Fruit fly (Drosophila melanogaster) whole organism, embryonic: Measurements from ENCODE around the gene Sec24CD.

ENCODE experiments used
- Asciz ChIP-seq: fragments of 200-800 bp; sonication (Bioruptor generic); optimal IDR thresholded peaks from 2 replicates; lab custom pipeline; 2017; ENCODE audit warnings: missing biosample characterization, mild to moderate bottlenecking, missing genetic modification characterization, missing genetic modification reagents
- CG10543 ChIP-seq: fragments of 200-800 bp; sonication (Bioruptor generic); optimal IDR thresholded peaks from 3 replicates; lab custom pipeline; 2017; ENCODE audit warnings: missing biosample characterization, mild to moderate bottlenecking, missing genetic modification characterization, moderate library complexity
- CG10979 ChIP-seq: fragments of 200-800 bp; sonication (Bioruptor generic); optimal IDR thresholded peaks from 2 replicates; lab custom pipeline; 2018; ENCODE audit warnings: missing biosample characterization, mild to moderate bottlenecking, missing genetic modification characterization, moderate library complexity
- CG11398 ChIP-seq: fragments of 200-800 bp; sonication (Bioruptor generic); optimal IDR thresholded peaks from 2 replicates; lab custom pipeline; 2016; ENCODE audit warnings: missing biosample characterization, missing genetic modification characterization
- CG11723 ChIP-seq: fragments of 200-800 bp; sonication (Bioruptor generic); optimal IDR thresholded peaks from 2 replicates; lab custom pipeline; 2017; ENCODE audit warnings: missing biosample characterization, mild to moderate bottlenecking, missing genetic modification characterization
- CG12155 ChIP-seq: fragments of 200-800 bp; sonication (Bioruptor generic); optimal IDR thresholded peaks from 3 replicates; lab custom pipeline; 2016; ENCODE audit warnings: missing biosample characterization, missing genetic modification characterization
- CG12744 ChIP-seq: fragments of 200-800 bp; sonication (Bioruptor generic); optimal IDR thresholded peaks from 2 replicates; lab custom pipeline; 2016; ENCODE audit warnings: missing biosample characterization, missing genetic modification characterization
- CG13123 ChIP-seq: fragments of 200-800 bp; sonication (Bioruptor generic); optimal IDR thresholded peaks from 2 replicates; lab custom pipeline; 2016; ENCODE audit warnings: missing biosample characterization, missing genetic modification characterization
- CG15011 ChIP-seq: fragments of 200-800 bp; sonication (Bioruptor generic); optimal IDR thresholded peaks from 3 replicates; lab custom pipeline; 2018; ENCODE audit warnings: missing biosample characterization, mild to moderate bottlenecking, missing genetic modification characterization
- CG17568 ChIP-seq: fragments of 200-800 bp; sonication (Bioruptor generic); optimal IDR thresholded peaks from 2 replicates; lab custom pipeline; 2018; ENCODE audit warnings: missing biosample characterization, mild to moderate bottlenecking, missing genetic modification characterization, moderate library complexity
- CG18011 ChIP-seq: fragments of 200-800 bp; sonication (Bioruptor generic); optimal IDR thresholded peaks from 2 replicates; lab custom pipeline; 2017; ENCODE audit warnings: missing biosample characterization, missing genetic modification characterization, mild to moderate bottlenecking, moderate library complexity, missing genotype
- CG18262 ChIP-seq: fragments of 200-800 bp; optimal IDR thresholded peaks from 3 replicates; lab custom pipeline; 2019; ENCODE audit warnings: missing biosample characterization, mild to moderate bottlenecking, missing genetic modification characterization, moderate library complexity
- CG18599 ChIP-seq: fragments of 200-800 bp; sonication (Bioruptor generic); optimal IDR thresholded peaks from 3 replicates; lab custom pipeline; 2017; ENCODE audit warnings: missing biosample characterization, missing genetic modification characterization, mild to moderate bottlenecking, moderate library complexity, missing genetic modification reagents
- CG18619 ChIP-seq: fragments of 200-800 bp; sonication (Bioruptor generic); optimal IDR thresholded peaks from 3 replicates; lab custom pipeline; 2017; ENCODE audit warnings: missing biosample characterization, mild to moderate bottlenecking, missing genetic modification characterization
- CG30403 ChIP-seq: fragments of 200-800 bp; sonication (Bioruptor generic); optimal IDR thresholded peaks from 3 replicates; lab custom pipeline; 2016; ENCODE audit warnings: missing biosample characterization, missing genetic modification characterization
- CG31365 ChIP-seq: fragments of 200-800 bp; sonication (Bioruptor generic); optimal IDR thresholded peaks from 2 replicates; lab custom pipeline; 2018; ENCODE audit warnings: missing biosample characterization, mild to moderate bottlenecking, missing genetic modification characterization
- CG32532 ChIP-seq: fragments of 200-800 bp; sonication (Bioruptor generic); IDR thresholded peaks from 2 replicates; pipeline ENCODE4 v1.3.6; 2022; ENCODE audit warnings: missing biosample characterization, missing genetic modification characterization
- CG3995 ChIP-seq: fragments of 200-800 bp; sonication (Bioruptor generic); optimal IDR thresholded peaks from 3 replicates; lab custom pipeline; 2016; ENCODE audit warnings: missing biosample characterization, missing genetic modification characterization
- CG4282 ChIP-seq: fragments of 200-800 bp; sonication (Bioruptor generic); optimal IDR thresholded peaks from 2 replicates; lab custom pipeline; 2016; ENCODE audit warnings: missing biosample characterization, missing genetic modification characterization
- CG6683 ChIP-seq: fragments of 200-800 bp; sonication (Bioruptor generic); optimal IDR thresholded peaks from 2 replicates; lab custom pipeline; 2017; ENCODE audit warnings: missing biosample characterization, mild to moderate bottlenecking, missing genetic modification characterization, missing genetic modification reagents
- CG7987 ChIP-seq: fragments of 200-800 bp; sonication (Bioruptor generic); optimal IDR thresholded peaks from 2 replicates; lab custom pipeline; 2018; ENCODE audit warnings: missing biosample characterization, mild to moderate bottlenecking, missing genetic modification characterization, moderate library complexity
- CG8089 ChIP-seq: fragments of 200-800 bp; sonication (Bioruptor generic); optimal IDR thresholded peaks from 3 replicates; lab custom pipeline; 2016; ENCODE audit warnings: missing biosample characterization, missing genetic modification characterization
- CG8290 ChIP-seq, 3 experiments: fragments of 200-800 bp; sonication (Bioruptor generic); optimal IDR thresholded peaks; 2 replicates each; lab custom pipeline; 2016 to 2019; ENCODE audit warnings: missing biosample characterization in 3 of 3, missing genetic modification characterization in 3 of 3, mild to moderate bottlenecking in 2 of 3, moderate library complexity in 1 of 3
- CTCF ChIP-seq: fragments of 200-800 bp; sonication (Bioruptor generic); optimal IDR thresholded peaks from 2 replicates; lab custom pipeline; 2017; ENCODE audit warnings: missing biosample characterization, mild to moderate bottlenecking, missing genetic modification characterization, moderate library complexity
- Doc3 ChIP-seq: fragments of 200-800 bp; sonication (Bioruptor generic); IDR thresholded peaks from 3 replicates; pipeline ENCODE4 v1.3.6; 2022; ENCODE audit warnings: missing biosample characterization, missing genetic modification characterization; ENCODE audit not compliant: partially characterized antibody
- E2f2 ChIP-seq: fragments of 200-800 bp; sonication (Bioruptor generic); IDR thresholded peaks from 2 replicates; pipeline ENCODE4 v1.3.6; 2022; ENCODE audit warnings: missing biosample characterization, missing genetic modification characterization
- Jarid2 ChIP-seq: fragments of 200-800 bp; sonication (Bioruptor generic); optimal IDR thresholded peaks from 3 replicates; lab custom pipeline; 2017; ENCODE audit warnings: mild to moderate bottlenecking, missing biosample characterization, missing genetic modification reagents, missing genetic modification characterization
- MBD-R2 ChIP-seq: fragments of 200-800 bp; sonication (Bioruptor generic); IDR thresholded peaks from 2 replicates; pipeline ENCODE4 v1.3.6; 2022; ENCODE audit warnings: missing biosample characterization, missing genetic modification characterization
- Max ChIP-seq: fragments of 200-800 bp; sonication (Bioruptor generic); optimal IDR thresholded peaks from 2 replicates; lab custom pipeline; 2016; ENCODE audit warnings: missing biosample characterization, mild to moderate bottlenecking, missing genetic modification characterization
- Meics ChIP-seq: fragments of 200-800 bp; sonication (Bioruptor generic); optimal IDR thresholded peaks from 2 replicates; lab custom pipeline; 2017; ENCODE audit warnings: missing biosample characterization, mild to moderate bottlenecking, missing genetic modification characterization
- Mes4 ChIP-seq: fragments of 200-800 bp; sonication (Bioruptor generic); optimal IDR thresholded peaks from 2 replicates; lab custom pipeline; 2016; ENCODE audit warnings: missing biosample characterization, missing genetic modification characterization
- Nf-YB ChIP-seq: fragments of 200-800 bp; sonication (Bioruptor generic); optimal IDR thresholded peaks from 3 replicates; lab custom pipeline; 2019; ENCODE audit warnings: missing biosample characterization, mild to moderate bottlenecking, missing genetic modification characterization, moderate library complexity
- NfI ChIP-seq: fragments of 200-800 bp; sonication (Bioruptor generic); optimal IDR thresholded peaks from 3 replicates; lab custom pipeline; 2018; ENCODE audit warnings: missing biosample characterization, mild to moderate bottlenecking, missing genetic modification characterization, moderate library complexity
- Rfx ChIP-seq: fragments of 200-800 bp; sonication (Bioruptor generic); IDR thresholded peaks from 2 replicates; pipeline ENCODE4 v1.3.6; 2022; ENCODE audit warnings: missing biosample characterization, missing genetic modification characterization
- Sry-β ChIP-seq: fragments of 200-800 bp; sonication (Bioruptor generic); optimal IDR thresholded peaks from 2 replicates; lab custom pipeline; 2018; ENCODE audit warnings: missing biosample characterization, mild to moderate bottlenecking, missing genetic modification characterization, moderate library complexity
- Sry-δ ChIP-seq: fragments of 200-800 bp; sonication (Bioruptor generic); optimal IDR thresholded peaks from 2 replicates; lab custom pipeline; 2016; ENCODE audit warnings: missing biosample characterization, missing genetic modification characterization
- bsh ChIP-seq, 2 experiments: fragments of 200-800 bp; sonication (Bioruptor generic); optimal IDR thresholded peaks; 2 replicates each; lab custom pipeline; 2017 to 2018; ENCODE audit warnings: mild to moderate bottlenecking in 2 of 2, missing biosample characterization in 2 of 2, missing genetic modification characterization in 2 of 2, moderate library complexity in 1 of 2
- cas ChIP-seq: fragments of 200-800 bp; sonication (Bioruptor generic); IDR thresholded peaks from 2 replicates; pipeline ENCODE4 v1.3.6; 2022; ENCODE audit warnings: missing biosample characterization, missing genetic modification characterization
- cwo ChIP-seq: fragments of 200-800 bp; sonication (Bioruptor generic); optimal IDR thresholded peaks from 3 replicates; lab custom pipeline; 2017; ENCODE audit warnings: missing biosample characterization, missing genetic modification characterization, mild to moderate bottlenecking, moderate library complexity, missing genetic modification reagents
- exex ChIP-seq: fragments of 200-800 bp; sonication (Bioruptor generic); optimal IDR thresholded peaks from 4 replicates; lab custom pipeline; 2018; ENCODE audit warnings: missing biosample characterization, mild to moderate bottlenecking, missing genetic modification characterization, moderate library complexity
- fd64A ChIP-seq: fragments of 200-800 bp; sonication (Bioruptor generic); optimal IDR thresholded peaks from 3 replicates; lab custom pipeline; 2018; ENCODE audit warnings: missing biosample characterization, mild to moderate bottlenecking, missing genetic modification characterization
- gsb-n ChIP-seq: fragments of 200-800 bp; sonication (Bioruptor generic); optimal IDR thresholded peaks from 3 replicates; lab custom pipeline; 2018; ENCODE audit warnings: missing biosample characterization, mild to moderate bottlenecking, missing genetic modification characterization
- her ChIP-seq: fragments of 200-800 bp; sonication (Bioruptor generic); optimal IDR thresholded peaks from 2 replicates; lab custom pipeline; 2016; ENCODE audit warnings: missing biosample characterization, missing genetic modification characterization
- kah ChIP-seq: fragments of 200-800 bp; sonication (Bioruptor generic); optimal IDR thresholded peaks from 2 replicates; lab custom pipeline; 2018; ENCODE audit warnings: missing biosample characterization, mild to moderate bottlenecking, missing genetic modification characterization
- lab ChIP-seq: fragments of 200-800 bp; sonication (Bioruptor generic); optimal IDR thresholded peaks from 3 replicates; lab custom pipeline; 2017; ENCODE audit warnings: missing biosample characterization, missing genetic modification characterization, mild to moderate bottlenecking, moderate library complexity, missing genetic modification reagents
- lmd ChIP-seq: fragments of 200-800 bp; sonication (Bioruptor generic); IDR thresholded peaks from 2 replicates; pipeline ENCODE4 v1.3.6; 2022; ENCODE audit warnings: missing biosample characterization, missing genetic modification characterization
- nau ChIP-seq: fragments of 200-800 bp; sonication (Bioruptor generic); optimal IDR thresholded peaks from 3 replicates; lab custom pipeline; 2017; ENCODE audit warnings: missing biosample characterization, mild to moderate bottlenecking, missing genetic modification characterization, missing genetic modification reagents
- pho ChIP-seq: fragments of 200-800 bp; sonication (Bioruptor generic); optimal IDR thresholded peaks from 2 replicates; lab custom pipeline; 2016; ENCODE audit warnings: missing biosample characterization, missing genetic modification characterization
- salm ChIP-seq: fragments of 200-800 bp; sonication (Bioruptor generic); optimal IDR thresholded peaks from 2 replicates; lab custom pipeline; 2018; ENCODE audit warnings: missing biosample characterization, mild to moderate bottlenecking, missing genetic modification characterization
- sug ChIP-seq: fragments of 200-800 bp; optimal IDR thresholded peaks from 2 replicates; lab custom pipeline; 2019; ENCODE audit warnings: missing biosample characterization, mild to moderate bottlenecking, missing genetic modification characterization, moderate library complexity

The Sec24CD gene

dm6 chr2L:2193357-2193780 is 43.3 kb downstream of the Sec24CD start (continued):
- TF ChIP-seq exex (tag; lab: Kevin White, UChicago) (peak; percentile 9), CG11723 (GFP tag; lab: Kevin White, UChicago) (peak; percentile 49), CG12744 (GFP tag; lab: Kevin White, UChicago) (peak; percentile 46), Jarid2 (GFP tag; lab: Kevin White, UChicago) (peak; percentile 3), fd64A (GFP tag; lab: Kevin White, UChicago) (peak; percentile 21), CTCF (peak; percentile 44), sug (tag; lab: Kevin White, UChicago) (peak; percentile 82), CG18011 (GFP tag; lab: Kevin White, UChicago) (peak; percentile 15), Rfx (no peak), Nf-YB (GFP tag; lab: Kevin White, UChicago) (peak; percentile 73), CG13123 (GFP tag; lab: Kevin White, UChicago) (peak; percentile 16), NfI (GFP tag; lab: Kevin White, UChicago) (peak; percentile 44), Sry-δ (GFP tag; lab: Kevin White, UChicago) (peak; percentile 57), CG8089 (GFP tag; lab: Kevin White, UChicago) (peak; percentile 39), CG18262 (peak; percentile 26), E2f2 (no peak), Doc3 (GFP tag; lab: Robert Waterston, UW) (no peak), lab (GFP tag; lab: Kevin White, UChicago) (peak; percentile 76), CG7987 (GFP tag; lab: Kevin White, UChicago) (peak; percentile 70), salm (tag; lab: Kevin White, UChicago) (peak; percentile 38), CG31365 (tag; lab: Kevin White, UChicago) (peak; percentile 52), Max (GFP tag; lab: Kevin White, UChicago) (no peak), CG30403 (GFP tag; lab: Kevin White, UChicago) (no peak), gsb-n (peak; percentile 38), bsh (GFP tag; optimal IDR thresholded peaks at IDR 0.05; lab: Kevin White, UChicago) (peak; percentile 20 to 66), CG3995 (GFP tag; lab: Kevin White, UChicago) (peak; percentile 89), CG12155 (GFP tag; lab: Kevin White, UChicago) (peak; percentile 89), Asciz (GFP tag; lab: Kevin White, UChicago) (peak; percentile 30), her (peak; percentile 99), kah (peak; percentile 74), pho (GFP tag; lab: Kevin White, UChicago) (peak; percentile 26), CG17568 (peak; percentile 17), lmd (GFP tag; lab: Robert Waterston, UW) (no peak), CG4282 (GFP tag; lab: Kevin White, UChicago) (peak; percentile 1), Mes4 (GFP tag; lab: Kevin White, UChicago) (peak; percentile 16), Meics (peak; percentile 46), nau (GFP tag; lab: Kevin White, UChicago) (peak; percentile 44), CG8290 (GFP tag; optimal IDR thresholded peaks at IDR 0.05; lab: Kevin White, UChicago) (peak; percentile 21), CG8290 (tag; optimal IDR thresholded peaks at IDR 0.05; lab: Kevin White, UChicago) (peak; percentile 42 to 80), CG18599 (GFP tag; lab: Kevin White, UChicago) (peak; percentile 53), CG6683 (GFP tag; lab: Kevin White, UChicago) (peak; percentile 15), CG15011 (no peak), CG32532 (GFP tag; lab: Robert Waterston, UW) (no peak), cwo (GFP tag; lab: Kevin White, UChicago) (peak; percentile 57), MBD-R2 (GFP tag; lab: Robert Waterston, UW) (no peak), CG10979 (tag; lab: Kevin White, UChicago) (peak; percentile 22), cas (GFP tag; lab: Robert Waterston, UW) (no peak), CG10543 (peak; percentile 96), CG18619 (GFP tag; lab: Kevin White, UChicago) (peak; percentile 9), Sry-β (GFP tag; lab: Kevin White, UChicago) (peak; percentile 69), CG11398 (GFP tag; lab: Kevin White, UChicago) (peak; percentile 29)
